Worm (Caenorhabditis elegans): ENCODE measurements around the gene B0244.9.

The B0244.9 gene

ce11 chrIII:5743084-5743483 is 12.3 kb upstream of the B0244.9 start, which contains the start of gene B0244.15:
B0244.15 (plus strand) TSS chrIII:5743384.
- TF ChIP-seq ccch-3 (GFP tag; optimal IDR thresholded peaks at IDR 0.05) (no peak), ztf-3 (GFP tag; optimal IDR thresholded peaks at IDR 0.05) (no peak), attf-6 (GFP tag; IDR thresholded peaks at IDR 0.05) (no peak), lag-1 (GFP tag; IDR thresholded peaks at IDR 0.05) (no peak)

- no peak for TF ChIP-seq chd-7 (tag; optimal IDR thresholded peaks at IDR 0.05)
- no peak for TF ChIP-seq B0019.2 (GFP tag; conservative IDR thresholded peaks at IDR 0.05)
- no peak for TF ChIP-seq Y53F4B.3 (GFP tag; IDR thresholded peaks at IDR 0.05)
- TF ChIP-seq die-1 (tag; optimal IDR thresholded peaks at IDR 0.05) = no peak
- no peak for TF ChIP-seq somi-1 (GFP tag; optimal IDR thresholded peaks at IDR 0.05)
- no peak for TF ChIP-seq D2030.7 (GFP tag; IDR thresholded peaks at IDR 0.05)
- no peak for TF ChIP-seq snpc-1.1 (tag; optimal IDR thresholded peaks at IDR 0.05; ENCODE audit: insufficient read depth)
- no peak for TF ChIP-seq gei-17 (GFP tag; optimal IDR thresholded peaks at IDR 0.05)
- no peak for TF ChIP-seq nfya-2 (GFP tag; IDR thresholded peaks at IDR 0.05)
Observed at ce11 chrIII:5740666-5741065, 9.8 kb upstream of the B0244.9 start, which contains the start of gene B0244.16. B0244.16 (plus strand) TSS chrIII:5740966.

- no peak for TF ChIP-seq madf-3 (GFP tag; IDR thresholded peaks at IDR 0.05)
- no peak for TF ChIP-seq ztf-28 (GFP tag; IDR thresholded peaks at IDR 0.05)
- TF ChIP-seq sea-2 (GFP tag; IDR thresholded peaks at IDR 0.05) = no peak
- TF ChIP-seq hmg-1.2 (GFP tag; IDR thresholded peaks at IDR 0.05) = no peak
- TF ChIP-seq B0035.1 (tag; optimal IDR thresholded peaks at IDR 0.05) = no peak
- TF ChIP-seq ztf-18 (tag; optimal IDR thresholded peaks at IDR 0.05) = no peak
- TF ChIP-seq attf-6 (GFP tag; IDR thresholded peaks at IDR 0.05) = no peak
- TF ChIP-seq Y95B8A.8 (GFP tag; IDR thresholded peaks at IDR 0.05) = no peak
Observed at ce11 chrIII:5737708-5738107, 6.9 kb upstream of the B0244.9 start, which contains the start of gene B0244.6. B0244.6 (plus strand) TSS chrIII:5738008.

- peak; percentile 49 for TF ChIP-seq nhr-80 (tag; optimal IDR thresholded peaks at IDR 0.05)
- no peak for TF ChIP-seq ceh-40 (GFP tag; IDR thresholded peaks at IDR 0.05)
Observed at ce11 chrIII:5734905-5735304, 4.1 kb upstream of the B0244.9 start, which contains the start of gene B0244.10. B0244.10 (plus strand) TSS chrIII:5735158.

- TF ChIP-seq snpc-4 (GFP tag; optimal IDR thresholded peaks at IDR 0.05) (no peak), snpc-4 (tag; optimal IDR thresholded peaks at IDR 0.05) (peak in 2 of 4 experiments; percentile 45 to 66), F57C9.4 (tag; optimal IDR thresholded peaks at IDR 0.05) (no peak)
Observed at ce11 chrIII:5734328-5734727, 3.5 kb upstream of the B0244.9 start.

- TF ChIP-seq nhr-80 (tag; optimal IDR thresholded peaks at IDR 0.05) (peak; percentile 0), ZK185.1 (tag; optimal IDR thresholded peaks at IDR 0.05; ENCODE audit: poor library complexity, severe bottlenecking) (no peak), chd-7 (tag; optimal IDR thresholded peaks at IDR 0.05) (no peak)
Observed at ce11 chrIII:5732925-5733324, 2.1 kb upstream of the B0244.9 start, which contains the start of gene B0244.17. B0244.17 (plus strand) TSS chrIII:5733225.

ce11 chrIII:5730041-5730440 is 789 bp downstream of the B0244.9 start:
- TF ChIP-seq hrde-1 (tag; optimal IDR thresholded peaks at IDR 0.05; ENCODE audit: borderline replicate concordance) (peak; percentile 21), madf-6 (GFP tag; IDR thresholded peaks at IDR 0.05) (peak; percentile 61), bed-2 (GFP tag; IDR thresholded peaks at IDR 0.05) (no peak), F33H1.4 (GFP tag; IDR thresholded peaks at IDR 0.05) (0 out of 2 replicates have a peak, but pooled peaks have one; percentile 15), ekl-4 (GFP tag; IDR thresholded peaks at IDR 0.05) (0 out of 2 replicates have a peak, but pooled peaks have one; percentile 54), Y95B8A.8 (GFP tag; IDR thresholded peaks at IDR 0.05) (0 out of 2 replicates have a peak, but pooled peaks have one; percentile 20), lsl-1 (GFP tag; optimal IDR thresholded peaks at IDR 0.05) (peak; percentile 21), hlh-12 (tag; optimal IDR thresholded peaks at IDR 0.05) (no peak)
